Worm (Caenorhabditis elegans) whole organism, early embryonic: ENCODE measurements around the gene C07E3.3.

Source experiments
- B0310.2 ChIP-seq: sonication (generic microtip); optimal IDR thresholded peaks from 2 replicates; lab custom pipeline; 2016; ENCODE audit warnings: mild to moderate bottlenecking, missing genetic modification characterization, missing compliant biosample characterization
- F13C5.2 ChIP-seq: sonication (generic microtip); optimal IDR thresholded peaks from 2 replicates; lab custom pipeline; 2017; ENCODE audit warnings: mild to moderate bottlenecking, missing genetic modification characterization, inconsistent platforms, missing compliant biosample characterization
- aly-1 ChIP-seq: sonication (generic microtip); optimal IDR thresholded peaks from 2 replicates; lab custom pipeline; 2016; ENCODE audit warnings: missing genetic modification characterization, missing compliant biosample characterization
- ama-1 ChIP-seq: fragments of 150-350 bp; optimal IDR thresholded peaks from 2 replicates; lab custom pipeline; 2014
- ceh-13 ChIP-seq: fragments of 200-800 bp; sonication (Bioruptor generic); optimal IDR thresholded peaks from 2 replicates; lab custom pipeline; 2018; ENCODE audit warnings: mild to moderate bottlenecking, missing genetic modification characterization, missing compliant biosample characterization
- ceh-36 ChIP-seq: sonication (generic microtip); optimal IDR thresholded peaks from 2 replicates; lab custom pipeline; 2016; ENCODE audit warnings: missing genetic modification characterization, inconsistent platforms, missing compliant biosample characterization
- ets-7 ChIP-seq: sonication (generic microtip); optimal IDR thresholded peaks from 2 replicates; lab custom pipeline; 2016; ENCODE audit warnings: missing genotype, missing genetic modification characterization, missing compliant biosample characterization
- flt-1 ChIP-seq: fragments of 200-800 bp; sonication (Bioruptor generic); IDR thresholded peaks from 2 replicates; pipeline ENCODE4 v1.3.6; 2022; ENCODE audit warnings: missing genetic modification characterization, missing compliant biosample characterization
- hmbx-1 ChIP-seq: sonication (generic microtip); optimal IDR thresholded peaks from 2 replicates; lab custom pipeline; 2016; ENCODE audit warnings: mild to moderate bottlenecking, missing genetic modification characterization, missing compliant biosample characterization
- hmg-4 ChIP-seq: fragments of 200-800 bp; sonication (Bioruptor generic); optimal IDR thresholded peaks from 2 replicates; lab custom pipeline; 2018; ENCODE audit warnings: mild to moderate bottlenecking, missing genetic modification characterization, missing compliant biosample characterization
- hnd-1 ChIP-seq: sonication (generic microtip); optimal IDR thresholded peaks from 2 replicates; lab custom pipeline; 2016; ENCODE audit warnings: missing genetic modification characterization, missing compliant biosample characterization
- pes-1 ChIP-seq: fragments of 200-800 bp; sonication (Bioruptor generic); IDR thresholded peaks from 2 replicates; pipeline ENCODE4 v1.3.6; 2022; ENCODE audit warnings: missing genetic modification reagents, missing genetic modification characterization, missing compliant biosample characterization
- scrt-1 ChIP-seq: fragments of 200-800 bp; sonication (Bioruptor generic); IDR thresholded peaks from 2 replicates; pipeline ENCODE4 v1.3.6; 2022; ENCODE audit warnings: missing genetic modification characterization, missing compliant biosample characterization
- sea-1 ChIP-seq: fragments of 200-800 bp; sonication (Bioruptor generic); conservative IDR thresholded peaks from 2 replicates; pipeline ENCODE4 v1.3.6; 2022; ENCODE audit warnings: missing genetic modification characterization, missing compliant biosample characterization
- tbx-11 ChIP-seq: fragments of 200-800 bp; sonication (Bioruptor generic); IDR thresholded peaks from 2 replicates; pipeline ENCODE4 v1.3.6; 2022; ENCODE audit warnings: missing genetic modification characterization, missing compliant biosample characterization
- tbx-37 ChIP-seq: fragments of 200-800 bp; sonication (Bioruptor generic); conservative IDR thresholded peaks from 2 replicates; pipeline ENCODE4 v1.3.6; 2022; ENCODE audit warnings: missing genetic modification reagents, missing genetic modification characterization, missing compliant biosample characterization
- tra-4 ChIP-seq: sonication (generic microtip); optimal IDR thresholded peaks from 2 replicates; lab custom pipeline; 2017; ENCODE audit warnings: missing genetic modification characterization, missing compliant biosample characterization

The C07E3.3 gene

ce11 chrII:10321410-10321809, 35.9 kb downstream of the C07E3.3 start, which contains the start of gene idpp-4:
idpp-4 (plus strand) TSS chrII:10321460.
- TF ChIP-seq ama-1 (no peak), hmbx-1 (tag; lab: Kevin White, UChicago) (no peak), scrt-1 (no peak), tbx-11 (GFP tag; lab: Robert Waterston, UW) (no peak), ets-7 (tag; lab: Kevin White, UChicago) (no peak), ceh-36 (tag; lab: Kevin White, UChicago) (no peak), tra-4 (tag; lab: Kevin White, UChicago) (no peak), F13C5.2 (tag; lab: Kevin White, UChicago) (no peak), aly-1 (no peak), tbx-37 (no peak), B0310.2 (tag; lab: Kevin White, UChicago) (no peak), sea-1 (GFP tag; lab: Robert Waterston, UW) (no peak), hnd-1 (tag; lab: Kevin White, UChicago) (no peak)

DNA sequence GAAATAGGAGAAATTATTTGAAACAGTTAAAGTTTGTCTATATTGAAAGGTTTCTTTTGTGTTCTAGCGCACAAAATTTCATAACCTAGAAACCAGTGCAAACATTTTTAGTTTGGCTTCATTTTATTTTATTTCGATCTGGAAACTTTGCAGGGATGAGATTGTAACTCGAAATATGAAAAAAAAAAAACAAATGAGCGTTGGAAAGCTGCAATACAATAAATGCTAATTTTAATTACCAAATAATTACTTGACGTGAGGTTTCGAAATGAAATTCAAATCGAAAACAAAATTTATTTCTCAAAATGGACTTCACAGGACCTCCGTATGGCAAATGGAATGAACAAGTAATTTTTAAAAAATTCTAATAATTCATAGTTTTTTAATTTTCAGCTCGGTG, 40.3 kb downstream of the C07E3.3 start, which contains the start of gene M02G9.4:
Gene M02G9.4, plus strand, starts transcription at position 301 of the 400 bp plus-strand sequence.
- TF ChIP-seq F13C5.2 (tag; lab: Kevin White, UChicago) (no peak), tbx-11 (GFP tag; lab: Robert Waterston, UW) (no peak), tra-4 (tag; lab: Kevin White, UChicago) (no peak), hmbx-1 (tag; lab: Kevin White, UChicago) (no peak)

- TF ChIP-seq hnd-1 (tag; lab: Kevin White, UChicago), result no peak
- no peak for TF ChIP-seq tra-4 (tag; lab: Kevin White, UChicago)
- no peak for TF ChIP-seq ceh-36 (tag; lab: Kevin White, UChicago)
These were observed 41.2 kb downstream of the C07E3.3 start, which contains the start of gene gcy-5 for ce11 chrII:10316119-10316518. gcy-5 (minus strand) TSS chrII:10316219.

DNA sequence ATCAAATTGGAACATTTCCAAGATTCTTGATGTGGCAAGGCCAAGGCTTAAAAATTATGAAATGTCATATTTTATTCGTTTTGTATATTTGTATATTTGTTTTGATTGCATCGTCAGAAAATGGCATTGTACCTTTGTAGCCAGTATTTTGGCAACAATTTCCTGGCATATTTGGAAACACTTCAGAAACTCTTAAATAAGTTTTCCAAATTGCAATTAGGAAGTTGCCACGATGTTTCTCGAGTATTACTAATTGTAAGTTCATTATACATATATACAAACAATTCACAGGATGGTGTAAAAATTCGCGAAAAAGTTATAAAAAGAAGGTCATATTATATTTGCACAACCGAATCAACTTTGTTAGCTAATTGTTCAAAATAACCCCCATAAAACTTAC, 42.1 kb downstream of the C07E3.3 start, which contains the start of gene idpp-8:
Gene idpp-8, plus strand, starts transcription at position 301 of the 400 bp plus-strand sequence.
- TF ChIP-seq hnd-1 (tag; lab: Kevin White, UChicago) (no peak), tra-4 (tag; lab: Kevin White, UChicago) (no peak), ama-1 (no peak), ets-7 (tag; lab: Kevin White, UChicago) (no peak), hmg-4 (GFP tag; lab: Kevin White, UChicago) (no peak), ceh-36 (tag; lab: Kevin White, UChicago) (no peak), hmbx-1 (tag; lab: Kevin White, UChicago) (no peak), ceh-13 (GFP tag; lab: Kevin White, UChicago) (no peak), tbx-37 (no peak), aly-1 (no peak), F13C5.2 (tag; lab: Kevin White, UChicago) (no peak), flt-1 (GFP tag; lab: Robert Waterston, UW) (no peak), sea-1 (GFP tag; lab: Robert Waterston, UW) (no peak), tbx-11 (GFP tag; lab: Robert Waterston, UW) (no peak), scrt-1 (no peak), B0310.2 (tag; lab: Kevin White, UChicago) (no peak), pes-1 (no peak)

DNA sequence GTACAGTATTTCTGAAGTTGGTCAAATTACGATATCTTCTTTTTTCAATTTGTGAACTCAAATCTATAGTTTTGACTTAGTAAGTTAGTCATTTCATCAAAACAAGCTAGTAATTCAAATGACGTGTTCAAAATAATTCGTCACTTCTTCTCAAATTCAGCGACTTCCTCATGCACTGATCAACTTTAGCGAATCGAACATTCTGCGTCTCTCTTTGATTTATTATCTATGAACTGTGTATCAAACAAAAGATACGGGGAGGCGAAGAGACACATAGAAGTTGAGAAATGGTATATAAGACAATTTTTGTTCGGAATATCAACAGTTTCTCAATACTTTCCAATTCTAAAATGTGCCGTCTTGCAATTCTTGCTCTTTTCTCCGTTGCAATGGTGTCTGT, 45.3 kb downstream of the C07E3.3 start, which contains the start of gene srlf-34:
Gene srlf-34, plus strand, starts transcription at position 321 of the 400 bp plus-strand sequence.
- TF ChIP-seq ets-7 (tag; lab: Kevin White, UChicago), result no peak
- TF ChIP-seq ceh-36 (tag; lab: Kevin White, UChicago), result no peak

- TF ChIP-seq ets-7 (tag; lab: Kevin White, UChicago) (no peak), aly-1 (no peak), F13C5.2 (tag; lab: Kevin White, UChicago) (no peak), hmbx-1 (tag; lab: Kevin White, UChicago) (no peak), B0310.2 (tag; lab: Kevin White, UChicago) (no peak), ceh-36 (tag; lab: Kevin White, UChicago) (no peak), pes-1 (no peak), flt-1 (GFP tag; lab: Robert Waterston, UW) (no peak), ceh-13 (GFP tag; lab: Kevin White, UChicago) (no peak), tbx-11 (GFP tag; lab: Robert Waterston, UW) (no peak), tbx-37 (no peak), tra-4 (tag; lab: Kevin White, UChicago) (no peak), ama-1 (no peak), hmg-4 (GFP tag; lab: Kevin White, UChicago) (no peak), hnd-1 (tag; lab: Kevin White, UChicago) (no peak), scrt-1 (no peak), sea-1 (GFP tag; lab: Robert Waterston, UW) (no peak)
These were observed 48.0 kb downstream of the C07E3.3 start, which contains the start of gene ZK970.8 for ce11 chrII:10309337-10309736. ZK970.8 (plus strand) TSS chrII:10309637.

DNA sequence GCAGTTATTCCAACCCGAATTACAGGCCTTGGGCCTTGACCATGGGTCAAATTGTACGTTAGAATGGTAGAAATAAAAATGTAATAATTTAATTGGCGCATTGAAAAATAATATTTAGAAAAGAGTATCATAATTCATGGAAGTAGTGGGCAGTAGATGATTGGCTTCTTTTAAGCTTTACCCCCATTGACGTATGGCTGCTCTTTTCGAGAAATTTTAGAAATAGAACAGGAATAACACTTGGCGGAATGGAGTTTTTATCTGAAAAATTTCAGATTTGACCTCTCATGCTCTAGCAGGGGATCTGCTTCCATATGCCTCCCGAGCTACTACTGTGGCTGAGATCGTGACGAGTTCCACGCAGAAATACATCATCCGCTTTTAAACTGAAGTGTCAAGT, 48.6 kb downstream of the C07E3.3 start, which contains the start of gene gcy-4:
Gene gcy-4, minus strand, starts transcription at position 101 of the 400 bp plus-strand sequence.
- TF ChIP-seq scrt-1 (no peak), B0310.2 (tag; lab: Kevin White, UChicago) (no peak), ceh-36 (tag; lab: Kevin White, UChicago) (no peak)

DNA sequence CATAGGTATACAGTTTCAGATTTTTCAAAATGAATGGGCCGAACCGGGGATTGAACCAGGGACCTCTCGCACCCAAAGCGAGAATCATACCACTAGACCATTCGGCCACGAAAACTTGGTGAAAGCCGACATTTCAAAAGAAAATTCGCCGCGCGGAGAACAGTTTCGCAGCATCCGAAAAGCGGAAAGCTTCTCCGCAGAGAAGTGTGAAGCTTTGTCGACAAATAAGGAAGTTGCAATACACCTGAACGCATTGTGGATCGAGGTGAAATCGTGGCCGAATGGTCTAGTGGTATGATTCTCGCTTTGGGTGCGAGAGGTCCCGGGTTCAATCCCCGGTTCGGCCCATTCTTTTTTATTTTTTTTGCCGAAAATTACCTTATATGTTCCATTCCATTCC, 52.6 kb downstream of the C07E3.3 start:
- TF ChIP-seq scrt-1, result 0 out of 2 replicates have a peak, but pooled peaks have one; percentile 56
